Fruit fly (Drosophila melanogaster) whole organism, wandering third instar larva: ENCODE data around the gene Pgant5.

Experiments used
- Abd-B ChIP-seq: fragments of >200 bp; optimal IDR thresholded peaks from 2 replicates; lab custom pipeline; 2017; ENCODE audit warnings: missing biosample characterization, missing genetic modification characterization
- CG32264 ChIP-seq: fragments of 200-800 bp; sonication (Bioruptor generic); optimal IDR thresholded peaks from 2 replicates; lab custom pipeline; 2016; ENCODE audit warnings: missing biosample characterization, missing genetic modification characterization
- CG9705 ChIP-seq: fragments of 200-800 bp; sonication (Bioruptor generic); optimal IDR thresholded peaks from 2 replicates; lab custom pipeline; 2018; ENCODE audit warnings: missing biosample characterization, mild to moderate bottlenecking, missing genetic modification characterization
- CrebA ChIP-seq: fragments of 200-800 bp; sonication (Bioruptor generic); optimal IDR thresholded peaks from 2 replicates; lab custom pipeline; 2016; ENCODE audit warnings: missing biosample characterization, mild to moderate bottlenecking, missing genetic modification characterization, borderline replicate concordance
- Dif ChIP-seq: fragments of 200-275, 200-300 bp; sonication (Bioruptor generic); optimal IDR thresholded peaks from 2 replicates; lab custom pipeline; 2018; ENCODE audit warnings: missing biosample characterization, missing genetic modification characterization; ENCODE audit not compliant: partially characterized antibody
- GATAd ChIP-seq: sonication (Bioruptor generic); optimal IDR thresholded peaks from 2 replicates; lab custom pipeline; 2016; ENCODE audit warnings: missing biosample characterization, missing genetic modification characterization
- HLH106 ChIP-seq: fragments of 200-800 bp; optimal IDR thresholded peaks from 3 replicates; lab custom pipeline; 2019; ENCODE audit warnings: missing biosample characterization, mild to moderate bottlenecking, missing genetic modification characterization, moderate library complexity
- Hnf4 ChIP-seq: fragments of 200-800 bp; sonication (Bioruptor generic); optimal IDR thresholded peaks from 2 replicates; lab custom pipeline; 2016; ENCODE audit warnings: missing biosample characterization, mild to moderate bottlenecking, missing genetic modification characterization
- Hr83 ChIP-seq: fragments of 200-300 bp; sonication (Bioruptor generic); optimal IDR thresholded peaks from 2 replicates; lab custom pipeline; 2016; ENCODE audit warnings: missing biosample characterization, mild to moderate bottlenecking, missing genetic modification characterization, moderate library complexity; ENCODE audit not compliant: poor library complexity, severe bottlenecking
- Jra ChIP-seq: sonication (Bioruptor generic); optimal IDR thresholded peaks from 2 replicates; lab custom pipeline; 2016; ENCODE audit warnings: missing biosample characterization, missing genetic modification characterization
- Mio ChIP-seq: sonication (Bioruptor generic); optimal IDR thresholded peaks from 2 replicates; lab custom pipeline; 2016; ENCODE audit warnings: missing biosample characterization, missing genetic modification characterization
- Myc ChIP-seq: fragments of >200 bp; optimal IDR thresholded peaks from 2 replicates; lab custom pipeline; 2017
- N ChIP-seq: fragments of >200 bp; optimal IDR thresholded peaks from 2 replicates; lab custom pipeline; 2018; ENCODE audit warnings: missing biosample characterization, missing external identifiers, missing genetic modification characterization
- OdsH ChIP-seq: fragments of 200-800 bp; sonication (Bioruptor generic); optimal IDR thresholded peaks from 2 replicates; lab custom pipeline; 2016; ENCODE audit warnings: missing biosample characterization, mild to moderate bottlenecking, missing genetic modification characterization
- Rel ChIP-seq, 2 experiments: fragments of 200-800 bp; sonication (Bioruptor generic) in 1 of 2; optimal IDR thresholded peaks; 2 replicates in 1 of 2; 3 replicates in 1 of 2; lab custom pipeline; 2016 to 2019; ENCODE audit warnings: mild to moderate bottlenecking in 2 of 2, missing biosample characterization in 2 of 2, missing genetic modification characterization in 2 of 2, moderate library complexity in 1 of 2
- Sp1 ChIP-seq: fragments of 200-800 bp; sonication (Bioruptor generic); optimal IDR thresholded peaks from 3 replicates; lab custom pipeline; 2019; ENCODE audit warnings: missing biosample characterization, mild to moderate bottlenecking, missing genetic modification characterization, moderate library complexity
- Vsx2 ChIP-seq: fragments of 200-300, 225-300 bp; sonication (Bioruptor generic); optimal IDR thresholded peaks from 2 replicates; lab custom pipeline; 2018; ENCODE audit warnings: missing biosample characterization, missing genetic modification characterization; ENCODE audit not compliant: partially characterized antibody
- br ChIP-seq: fragments of 200-800 bp; sonication (Bioruptor generic); optimal IDR thresholded peaks from 2 replicates; lab custom pipeline; 2016; ENCODE audit warnings: missing biosample characterization, missing genetic modification characterization
- brk ChIP-seq: fragments of 200-800 bp; sonication (Bioruptor generic); optimal IDR thresholded peaks from 2 replicates; lab custom pipeline; 2016; ENCODE audit warnings: missing biosample characterization, mild to moderate bottlenecking, missing genetic modification characterization
- dl ChIP-seq, 2 experiments: fragments of 175-275, 200-275 bp in 1 of 2; fragments of 200-275 bp in 1 of 2; sonication (Bioruptor generic); optimal IDR thresholded peaks; lab custom pipeline; 2018; ENCODE audit warnings: mild to moderate bottlenecking in 2 of 2, missing biosample characterization in 2 of 2, missing genetic modification characterization in 2 of 2, moderate library complexity in 2 of 2; ENCODE audit not compliant: partially characterized antibody in 2 of 2, insufficient read depth in 1 of 2
- dmrt93B ChIP-seq: fragments of 200-800 bp; sonication (Bioruptor generic); optimal IDR thresholded peaks from 2 replicates; lab custom pipeline; 2018; ENCODE audit warnings: missing biosample characterization, mild to moderate bottlenecking, missing genetic modification characterization
- ey ChIP-seq: fragments of 200-800 bp; sonication (Bioruptor generic); optimal IDR thresholded peaks from 2 replicates; lab custom pipeline; 2016; ENCODE audit warnings: missing biosample characterization, missing genetic modification characterization
- foxo ChIP-seq, 2 experiments: fragments of 200-800 bp; sonication (Bioruptor generic); optimal IDR thresholded peaks; 2 replicates in 1 of 2; 3 replicates in 1 of 2; lab custom pipeline; 2016 to 2017; ENCODE audit warnings: missing biosample characterization in 2 of 2, missing genetic modification characterization in 2 of 2
- fru ChIP-seq: fragments of 200-800 bp; sonication (Bioruptor generic); optimal IDR thresholded peaks from 3 replicates; lab custom pipeline; 2016; ENCODE audit warnings: missing biosample characterization, mild to moderate bottlenecking, missing genetic modification characterization
- h ChIP-seq: fragments of 200-800 bp; sonication (Bioruptor generic); optimal IDR thresholded peaks from 3 replicates; lab custom pipeline; 2016; ENCODE audit warnings: missing biosample characterization, mild to moderate bottlenecking, missing genetic modification characterization
- jim ChIP-seq: fragments of 175-275, 200-325 bp; sonication (Bioruptor generic); optimal IDR thresholded peaks from 2 replicates; lab custom pipeline; 2016; ENCODE audit warnings: missing biosample characterization, mild to moderate bottlenecking, missing genetic modification characterization
- lola ChIP-seq: fragments of >200 bp; optimal IDR thresholded peaks from 2 replicates; lab custom pipeline; 2017; ENCODE audit warnings: missing biosample characterization, missing genetic modification characterization
- pan ChIP-seq: fragments of >200 bp; optimal IDR thresholded peaks from 2 replicates; lab custom pipeline; 2017
- psq ChIP-seq: fragments of 200-800 bp; sonication (Bioruptor generic); optimal IDR thresholded peaks from 3 replicates; lab custom pipeline; 2017; ENCODE audit warnings: missing biosample characterization, mild to moderate bottlenecking, missing genetic modification characterization, moderate library complexity
- rgr ChIP-seq: fragments of 200-800 bp; sonication (Bioruptor generic); optimal IDR thresholded peaks from 3 replicates; lab custom pipeline; 2016; ENCODE audit warnings: missing biosample characterization, mild to moderate bottlenecking, missing genetic modification characterization
- sage ChIP-seq: fragments of 200-800 bp; sonication (Bioruptor generic); optimal IDR thresholded peaks from 2 replicates; lab custom pipeline; 2016; ENCODE audit warnings: missing biosample characterization, mild to moderate bottlenecking, missing genetic modification characterization
- sv ChIP-seq: fragments of 200-800 bp; sonication (Bioruptor generic); optimal IDR thresholded peaks from 3 replicates; lab custom pipeline; 2016; ENCODE audit warnings: missing biosample characterization, missing genetic modification characterization
- tai ChIP-seq: sonication (Bioruptor generic); optimal IDR thresholded peaks from 2 replicates; lab custom pipeline; 2016; ENCODE audit warnings: missing biosample characterization, missing genetic modification characterization
- usp ChIP-seq: fragments of >200 bp; optimal IDR thresholded peaks from 2 replicates; lab custom pipeline; 2017; ENCODE audit warnings: missing biosample characterization, missing genetic modification characterization
- woc ChIP-seq: sonication (Bioruptor generic); optimal IDR thresholded peaks from 2 replicates; lab custom pipeline; 2016; ENCODE audit warnings: missing biosample characterization, mild to moderate bottlenecking, missing genetic modification characterization

The Pgant5 gene

DNA sequence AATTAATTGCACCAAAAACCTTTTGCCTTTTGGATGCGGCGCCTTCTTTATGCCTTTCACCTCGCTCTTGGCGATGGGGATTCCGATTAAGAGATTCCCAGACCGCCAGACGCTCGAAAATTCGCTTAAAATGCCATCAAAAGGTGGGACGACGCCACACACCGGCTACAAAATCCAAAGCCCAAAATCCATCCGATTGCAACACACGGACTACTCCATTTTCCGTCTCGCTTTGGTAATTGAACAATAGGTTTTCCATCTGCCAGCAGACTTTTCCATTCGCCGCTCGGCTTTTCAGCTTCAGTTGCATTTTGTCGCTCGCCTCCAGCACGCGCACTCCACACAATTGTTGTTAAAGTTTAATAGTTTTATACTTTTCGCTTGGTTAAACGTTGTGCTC, 32.9 kb downstream of the Pgant5 start, which contains the start of gene qtc:
Gene qtc, plus strand, starts transcription at position 301 of the 400 bp plus-strand sequence.
- TF ChIP-seq GATAd (GFP tag; lab: Kevin White, UChicago) (no peak), Abd-B (GFP tag; lab: Kevin White, UChicago) (no peak), Hr83 (GFP tag; lab: Kevin White, UChicago) (no peak), tai (GFP tag; lab: Kevin White, UChicago) (no peak), CG9705 (no peak)

DNA sequence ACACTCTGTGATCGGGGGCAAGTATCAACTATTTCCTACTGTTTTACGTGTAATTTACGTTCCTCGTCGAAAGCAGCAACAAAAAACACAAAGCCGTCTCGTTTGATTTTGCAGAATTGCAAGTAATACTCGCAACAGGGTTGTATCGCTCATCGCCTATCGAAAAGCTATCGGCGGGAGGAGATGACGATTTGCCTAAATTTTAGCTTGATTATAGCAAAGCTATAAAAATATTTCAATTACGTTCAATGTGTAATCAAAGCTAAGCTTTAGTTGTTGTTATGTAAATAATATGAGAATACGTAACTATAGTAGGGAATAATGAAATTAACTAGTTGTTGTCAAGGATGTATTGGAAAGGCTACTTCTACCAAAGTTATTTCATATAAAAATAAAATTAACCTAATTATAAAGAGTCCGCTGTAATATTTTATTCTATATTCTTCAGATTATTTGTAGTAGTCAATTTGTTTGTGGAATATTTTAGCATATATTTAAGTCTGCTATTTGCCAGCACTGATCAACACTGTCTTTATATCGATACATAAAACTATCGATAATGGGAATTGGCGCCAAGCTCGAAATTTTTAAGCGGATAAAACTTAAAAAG, 33.6 kb downstream of the Pgant5 start, which contains the start of gene Rpn11:
Gene Rpn11, minus strand, starts transcription at position 146 of the 610 bp plus-strand sequence.
- TF ChIP-seq Dif (no peak), CrebA (no peak), Rel (GFP tag; optimal IDR thresholded peaks at IDR 0.05; lab: Kevin White, UChicago) (no peak), Rel (tag; optimal IDR thresholded peaks at IDR 0.05; lab: Kevin White, UChicago) (no peak), usp (GFP tag; lab: Kevin White, UChicago) (no peak), tai (GFP tag; lab: Kevin White, UChicago) (no peak), GATAd (GFP tag; lab: Kevin White, UChicago) (no peak), brk (GFP tag; lab: Kevin White, UChicago) (peak; percentile 54), Jra (peak; percentile 66), N (no peak), foxo (GFP tag; optimal IDR thresholded peaks at IDR 0.05; lab: Kevin White, UChicago) (peak in 1 of 2 experiments; percentile 74), CG9705 (peak; percentile 43), ey (GFP tag; lab: Kevin White, UChicago) (peak; percentile 8), Mio (GFP tag; lab: Kevin White, UChicago) (no peak), Hr83 (GFP tag; lab: Kevin White, UChicago) (peak; percentile 5), Myc (peak; percentile 91), psq (GFP tag; lab: Kevin White, UChicago) (peak; percentile 41), woc (GFP tag; lab: Kevin White, UChicago) (peak; percentile 81), pan (lab: Kevin White, UChicago) (no peak), Hnf4 (GFP tag; lab: Kevin White, UChicago) (peak; percentile 10), fru (GFP tag; lab: Kevin White, UChicago) (peak; percentile 66), jim (GFP tag; lab: Kevin White, UChicago) (no peak), br (GFP tag; lab: Kevin White, UChicago) (peak; percentile 43), sage (GFP tag; lab: Kevin White, UChicago) (no peak), Sp1 (GFP tag; lab: Kevin White, UChicago) (peak; percentile 73), Vsx2 (GFP tag; lab: Kevin White, UChicago) (no peak), dl (GFP tag; optimal IDR thresholded peaks at IDR 0.05; lab: Kevin White, UChicago; ENCODE audit: insufficient read depth in 1 of 2, partially characterized antibody in 2 of 2) (no peak), lola (GFP tag; lab: Kevin White, UChicago) (no peak), CG32264 (GFP tag; lab: Kevin White, UChicago) (no peak), dmrt93B (GFP tag; lab: Kevin White, UChicago) (peak; percentile 39), rgr (GFP tag; lab: Kevin White, UChicago) (peak; percentile 42), h (GFP tag; lab: Kevin White, UChicago) (peak; percentile 69), HLH106 (tag; lab: Kevin White, UChicago) (peak; percentile 69), sv (peak; percentile 26)

DNA sequence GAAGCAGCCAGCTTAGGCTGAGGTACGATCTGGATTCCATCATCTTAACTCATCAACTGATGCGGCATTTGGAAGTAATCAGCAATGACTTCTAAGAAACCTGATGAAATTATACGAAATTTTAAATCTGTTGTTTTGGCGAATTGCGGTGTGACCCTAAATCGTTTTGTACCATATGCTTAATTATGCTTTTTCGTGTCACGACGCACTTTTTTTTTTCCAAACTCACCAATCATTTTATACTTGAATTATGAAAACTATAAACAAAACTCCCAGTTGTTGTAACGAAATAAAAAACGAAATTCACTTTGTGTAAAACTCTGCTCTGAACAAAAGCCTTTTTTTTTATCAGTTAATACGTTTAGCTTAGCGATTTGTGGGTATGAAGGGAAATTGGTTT, 35.3 kb downstream of the Pgant5 start, which contains the start of gene Nepl3:
Gene Nepl3, minus strand, starts transcription at position 155 of the 400 bp plus-strand sequence.
- TF ChIP-seq psq (GFP tag; lab: Kevin White, UChicago) (no peak), foxo (GFP tag; optimal IDR thresholded peaks at IDR 0.05; lab: Kevin White, UChicago) (no peak), OdsH (GFP tag; lab: Kevin White, UChicago) (no peak), ey (GFP tag; lab: Kevin White, UChicago) (no peak), Dif (no peak), woc (GFP tag; lab: Kevin White, UChicago) (peak; percentile 8), Rel (GFP tag; optimal IDR thresholded peaks at IDR 0.05; lab: Kevin White, UChicago) (no peak), Rel (tag; optimal IDR thresholded peaks at IDR 0.05; lab: Kevin White, UChicago) (no peak), N (no peak), Mio (GFP tag; lab: Kevin White, UChicago) (no peak)
